Fruit fly (Drosophila melanogaster) whole organism: ENCODE data around the gene CG33269.

Source experiments
- Dll ChIP-seq: fragments of >200 bp; optimal IDR thresholded peaks from 2 replicates; lab custom pipeline; 2017
- pan ChIP-seq: fragments of >200 bp; optimal IDR thresholded peaks from 2 replicates; lab custom pipeline; 2017
- usp ChIP-seq: fragments of >200 bp; optimal IDR thresholded peaks from 2 replicates; lab custom pipeline; 2017; ENCODE audit warnings: missing biosample characterization, missing genetic modification characterization, mixed read lengths

DNA sequence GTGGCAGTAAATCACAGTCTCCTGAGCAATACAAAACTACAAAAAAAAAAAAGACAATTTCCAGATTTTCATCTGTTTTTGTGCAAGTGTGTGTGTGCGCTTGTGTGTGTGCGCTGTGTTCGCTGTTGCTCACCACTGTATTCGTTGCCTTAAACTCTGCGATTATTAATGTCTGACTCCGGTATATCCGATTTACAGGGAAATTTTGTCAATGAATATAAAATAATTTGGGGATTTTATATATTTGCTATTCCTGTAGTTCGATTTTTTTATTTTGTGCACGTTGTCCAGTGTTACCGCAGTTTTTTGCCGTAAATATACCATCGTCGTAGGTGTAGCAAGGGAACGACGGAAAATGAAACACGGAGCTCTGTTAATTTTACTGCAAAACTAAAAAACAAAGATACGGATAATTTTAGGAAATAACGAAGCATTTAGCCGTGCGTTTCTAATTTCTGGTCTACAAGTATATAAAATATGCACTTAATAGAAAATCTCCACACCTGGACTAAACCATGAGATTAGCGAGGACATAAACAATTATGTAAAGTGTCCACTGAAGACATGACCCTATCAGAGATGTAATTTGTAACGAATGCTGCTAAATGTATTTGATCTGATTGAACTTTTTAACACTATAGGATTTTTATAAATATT is 27.3 kb upstream of the CG33269 start, which contains the start of gene Duba:
- TF ChIP-seq Dll (lab: Kevin White, UChicago) (no peak), usp (GFP tag; lab: Kevin White, UChicago) (no peak), pan (lab: Kevin White, UChicago) (no peak)
